Worm (Caenorhabditis elegans) whole organism, L1 larva: Measurements from ENCODE around the gene B0496.6.
A peak's percentile ranks its signal among the peaks of the same experiment; 100 is the strongest.

Experiments
- C04F5.9 ChIP-seq: sonication (generic microtip); optimal IDR thresholded peaks from 2 replicates; lab custom pipeline; 2016; ENCODE audit warnings: missing genetic modification characterization, missing compliant biosample characterization
- C16A3.4 ChIP-seq: fragments of 150-350 bp; optimal IDR thresholded peaks from 2 replicates; lab custom pipeline; 2014; ENCODE audit warnings: missing biosample characterization, missing genetic modification characterization
- C34B4.2 ChIP-seq: sonication (generic microtip); optimal IDR thresholded peaks from 2 replicates; lab custom pipeline; 2017; ENCODE audit warnings: mild to moderate bottlenecking, missing genetic modification characterization, missing compliant biosample characterization
- F16B12.6 ChIP-seq: fragments of 150-350 bp; optimal IDR thresholded peaks from 2 replicates; lab custom pipeline; 2014; ENCODE audit warnings: missing biosample characterization, missing genetic modification characterization
- Y116A8C.19 ChIP-seq: sonication (generic microtip); optimal IDR thresholded peaks from 2 replicates; lab custom pipeline; 2016; ENCODE audit warnings: missing compliant biosample characterization, missing genetic modification characterization, borderline replicate concordance
- blmp-1 ChIP-seq: fragments of 150-350 bp; optimal IDR thresholded peaks from 2 replicates; lab custom pipeline; 2014; ENCODE audit warnings: missing biosample characterization, missing genetic modification characterization
- ceh-8 ChIP-seq: fragments of 200-800 bp; sonication (Bioruptor generic); optimal IDR thresholded peaks from 2 replicates; lab custom pipeline; 2018; ENCODE audit warnings: mild to moderate bottlenecking, missing genetic modification characterization, moderate library complexity, missing compliant biosample characterization
- dpl-1 ChIP-seq, 3 experiments: fragments of 150-350 bp in 2 of 3; sonication (generic microtip) in 1 of 3; optimal IDR thresholded peaks; 2 replicates each; lab custom pipeline; 2014 to 2017; ENCODE audit warnings: missing biosample characterization in 3 of 3, missing genetic modification characterization in 3 of 3, missing genetic modification reagents in 3 of 3
- dsc-1 ChIP-seq: sonication (generic microtip); optimal IDR thresholded peaks from 2 replicates; lab custom pipeline; 2016; ENCODE audit warnings: mild to moderate bottlenecking, missing genetic modification characterization, missing compliant biosample characterization
- efl-1 ChIP-seq, 4 experiments: fragments of 150-350 bp; optimal IDR thresholded peaks in 3 of 4; peaks in 1 of 4; 1 replicate in 1 of 4; 2 replicates in 3 of 4; lab custom pipeline; 2014; ENCODE audit warnings: missing biosample characterization in 2 of 4, missing genetic modification characterization in 2 of 4, missing genetic modification reagents in 2 of 4
- efl-3 ChIP-seq: fragments of 200-800 bp; sonication (Bioruptor generic); optimal IDR thresholded peaks from 2 replicates; lab custom pipeline; 2018; ENCODE audit warnings: mild to moderate bottlenecking, missing genetic modification characterization, missing compliant biosample characterization
- egl-13 ChIP-seq: sonication (generic microtip); optimal IDR thresholded peaks from 2 replicates; lab custom pipeline; 2016; ENCODE audit warnings: missing genotype, missing genetic modification reagents, missing genetic modification characterization, missing compliant biosample characterization
- egl-27 ChIP-seq, 2 experiments: fragments of 150-350 bp in 1 of 2; sonication (generic microtip); optimal IDR thresholded peaks; 3 replicates each; lab custom pipeline; 2017 to 2018; ENCODE audit warnings: missing biosample characterization in 2 of 2, missing genetic modification characterization in 2 of 2, missing genetic modification reagents in 2 of 2
- elt-2 ChIP-seq: sonication (generic microtip); optimal IDR thresholded peaks from 2 replicates; lab custom pipeline; 2016; ENCODE audit warnings: missing genetic modification characterization, mild to moderate bottlenecking, inconsistent platforms, missing compliant biosample characterization, missing genetic modification reagents
- fkh-10 ChIP-seq: sonication (generic microtip); optimal IDR thresholded peaks from 2 replicates; lab custom pipeline; 2017; ENCODE audit warnings: missing biosample characterization, missing genetic modification reagents, missing genetic modification characterization
- fkh-8 ChIP-seq: sonication (generic microtip); optimal IDR thresholded peaks from 2 replicates; lab custom pipeline; 2016; ENCODE audit warnings: mild to moderate bottlenecking, missing genetic modification characterization, missing compliant biosample characterization
- grh-1 ChIP-seq: fragments of 200-800 bp; sonication (Bioruptor generic); IDR thresholded peaks from 2 replicates; pipeline ENCODE4 v1.3.6; 2022; ENCODE audit warnings: missing genetic modification reagents, missing genetic modification characterization, missing compliant biosample characterization
- irx-1 ChIP-seq: sonication (generic microtip); optimal IDR thresholded peaks from 2 replicates; lab custom pipeline; 2016; ENCODE audit warnings: missing genetic modification characterization, missing compliant biosample characterization
- jun-1 ChIP-seq: fragments of 150-350 bp; optimal IDR thresholded peaks from 2 replicates; lab custom pipeline; 2014; ENCODE audit warnings: missing biosample characterization, missing genetic modification reagents, missing genetic modification characterization
- lin-13 ChIP-seq: fragments of 150-350 bp; optimal IDR thresholded peaks from 2 replicates; lab custom pipeline; 2014; ENCODE audit warnings: missing biosample characterization, missing genetic modification reagents, missing genetic modification characterization
- nhr-11 ChIP-seq: fragments of 150-350 bp; optimal IDR thresholded peaks from 2 replicates; lab custom pipeline; 2014; ENCODE audit warnings: missing biosample characterization, missing genetic modification characterization
- nhr-20 ChIP-seq: sonication (generic microtip); optimal IDR thresholded peaks from 2 replicates; lab custom pipeline; 2016; ENCODE audit warnings: mild to moderate bottlenecking, missing genetic modification characterization, missing compliant biosample characterization
- nhr-76 ChIP-seq: sonication (generic microtip); optimal IDR thresholded peaks from 2 replicates; lab custom pipeline; 2017; ENCODE audit warnings: missing biosample characterization, missing genetic modification characterization
- nhr-84 ChIP-seq: sonication (generic microtip); optimal IDR thresholded peaks from 2 replicates; lab custom pipeline; 2017; ENCODE audit warnings: missing biosample characterization, missing genetic modification characterization
- rnt-1 ChIP-seq: sonication (generic microtip); optimal IDR thresholded peaks from 2 replicates; lab custom pipeline; 2016; ENCODE audit warnings: mild to moderate bottlenecking, missing genetic modification characterization, moderate library complexity, missing compliant biosample characterization
- sox-4 ChIP-seq: sonication (generic microtip); optimal IDR thresholded peaks from 2 replicates; lab custom pipeline; 2016; ENCODE audit warnings: missing genetic modification characterization, missing compliant biosample characterization
- tbx-2 ChIP-seq: sonication (generic microtip); optimal IDR thresholded peaks from 2 replicates; lab custom pipeline; 2016; ENCODE audit warnings: missing genetic modification characterization, missing compliant biosample characterization
- zag-1 ChIP-seq: fragments of 150-350 bp; optimal IDR thresholded peaks from 2 replicates; lab custom pipeline; 2014; ENCODE audit warnings: missing biosample characterization, missing genetic modification characterization
- zip-4 ChIP-seq: fragments of 200-800 bp; sonication (Bioruptor generic); optimal IDR thresholded peaks from 2 replicates; lab custom pipeline; 2018; ENCODE audit warnings: mild to moderate bottlenecking, missing genetic modification characterization, moderate library complexity, missing compliant biosample characterization

The B0496.6 gene

DNA sequence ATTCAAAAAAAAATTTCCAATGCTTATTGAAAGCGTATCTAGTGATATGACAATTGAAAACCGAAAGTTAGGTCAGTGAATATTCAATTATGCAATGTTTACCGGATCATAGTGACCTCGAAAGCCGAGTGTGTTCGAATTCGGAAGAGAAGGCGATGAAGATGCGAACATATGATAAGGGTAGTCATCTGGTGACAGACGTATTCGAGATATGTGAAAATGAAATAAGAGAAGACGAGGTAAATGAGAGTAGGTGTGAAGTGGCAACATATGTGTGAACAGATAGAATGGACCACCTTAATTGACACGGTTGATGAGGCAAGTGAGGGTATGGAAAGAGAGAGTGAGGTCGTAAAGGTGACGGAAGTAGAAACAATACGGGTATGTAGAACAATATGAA lies 36.0 kb downstream of the B0496.6 start:
- no peak for TF ChIP-seq nhr-76 (tag; lab: Kevin White, UChicago)
- peak; percentile 60 for TF ChIP-seq blmp-1 (tag; lab: Kevin White, UChicago)
- TF ChIP-seq sox-4 (tag; lab: Kevin White, UChicago): no peak

DNA sequence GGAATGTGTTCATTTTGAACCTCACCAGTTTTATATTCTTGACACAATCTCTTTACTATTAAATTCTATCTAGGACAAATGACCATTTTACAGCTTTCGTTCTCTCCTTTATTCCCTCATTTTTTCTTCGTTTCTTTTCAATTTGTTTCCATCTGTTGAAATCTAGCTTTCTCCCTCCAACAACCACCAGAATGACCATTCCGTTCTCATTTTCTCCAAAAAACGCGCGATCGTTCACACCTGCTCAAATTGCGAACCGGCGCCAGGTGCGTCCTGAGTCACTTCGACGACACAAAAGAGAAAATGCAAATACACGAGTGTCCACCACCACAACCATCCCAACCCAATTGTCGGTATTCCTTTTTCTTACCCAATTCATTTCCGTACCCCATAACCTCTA lies 37.3 kb downstream of the B0496.6 start, which contains the start of gene F13B6.1:
TSS of gene F13B6.1 (plus strand) at position 301 of the 400 bp plus-strand sequence.
- no peak for TF ChIP-seq rnt-1 (tag; lab: Kevin White, UChicago)
- no peak for TF ChIP-seq Y116A8C.19 (tag; lab: Kevin White, UChicago)
- TF ChIP-seq egl-27 (tag; optimal IDR thresholded peaks at IDR 0.05; lab: Kevin White, UChicago): no peak
- no peak for TF ChIP-seq lin-13 (GFP tag; lab: Kevin White, UChicago)

DNA sequence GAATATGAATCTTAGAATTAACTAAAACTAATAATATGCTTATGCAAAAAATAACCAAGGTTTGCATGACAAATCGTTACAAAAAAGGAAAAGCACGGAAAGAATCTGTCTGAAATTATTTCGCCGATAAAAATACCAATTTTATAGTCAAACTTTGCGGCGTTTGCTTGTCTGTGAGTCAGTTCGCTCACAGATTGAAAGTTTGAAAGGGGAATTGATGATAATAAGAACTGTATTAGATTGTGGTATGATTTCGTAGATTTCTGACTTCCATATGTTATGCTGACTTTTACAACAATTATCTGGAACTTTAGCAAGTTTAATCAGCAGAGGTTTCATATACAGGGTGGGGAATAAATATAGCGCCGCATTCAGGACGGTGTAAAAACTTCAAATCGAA lies 41.3 kb downstream of the B0496.6 start, which contains the start of gene F13B6.2:
TSS of gene F13B6.2 (minus strand) at position 101 of the 400 bp plus-strand sequence.
- TF ChIP-seq jun-1 (tag; lab: Kevin White, UChicago): no peak

DNA sequence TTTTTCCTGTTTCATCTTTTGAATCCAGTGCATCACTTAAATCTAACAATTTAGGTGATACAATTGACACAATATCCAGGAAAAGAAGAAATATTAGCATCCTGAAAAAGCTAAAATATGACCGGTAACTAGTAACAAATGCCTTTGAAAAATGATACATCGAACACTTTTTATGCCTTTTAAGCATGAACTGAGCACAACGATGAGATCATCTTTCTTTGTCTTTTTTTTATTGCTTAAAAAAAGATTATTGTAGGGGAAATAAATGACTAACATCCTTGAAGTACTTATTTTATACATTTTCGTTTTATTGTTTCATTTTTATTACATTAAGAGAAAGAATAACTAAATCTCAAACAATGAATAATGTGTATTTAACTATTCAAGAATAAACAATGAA lies 46.9 kb downstream of the B0496.6 start, which contains the start of gene F13B6.3:
TSS of gene F13B6.3 (minus strand) at position 101 of the 400 bp plus-strand sequence.
- TF ChIP-seq nhr-11 (tag; lab: Kevin White, UChicago) (no peak), zip-4 (no peak), tbx-2 (tag; lab: Kevin White, UChicago) (no peak), dpl-1 (GFP tag; optimal IDR thresholded peaks at IDR 0.05; lab: Kevin White, UChicago) (no peak), rnt-1 (tag; lab: Kevin White, UChicago) (no peak), dsc-1 (tag; lab: Kevin White, UChicago) (no peak), efl-3 (GFP tag; lab: Kevin White, UChicago) (no peak), jun-1 (tag; lab: Kevin White, UChicago) (no peak)

DNA sequence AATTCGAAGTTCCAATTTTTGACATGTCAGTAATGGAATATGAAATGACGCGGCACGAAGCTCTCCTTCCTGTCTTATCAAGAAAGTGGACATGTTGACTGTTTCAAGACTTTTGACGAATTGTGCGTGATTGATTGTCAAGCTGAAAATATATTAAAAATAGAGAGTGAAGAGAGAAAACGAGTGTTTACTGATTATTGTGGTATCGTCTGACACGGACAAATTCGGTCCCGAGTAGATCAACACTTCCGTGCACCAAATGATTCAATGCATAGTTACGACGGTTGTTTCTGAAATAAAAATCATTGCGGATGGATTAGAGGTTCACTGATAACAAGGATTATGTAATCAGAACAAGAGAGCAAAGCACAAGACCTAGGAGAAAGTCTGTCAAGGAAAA lies 48.3 kb downstream of the B0496.6 start:
- no peak for TF ChIP-seq nhr-84
- TF ChIP-seq efl-1 (optimal IDR thresholded peaks at IDR 0.05; lab: Kevin White, UChicago): no peak
- TF ChIP-seq efl-1 (GFP tag; optimal IDR thresholded peaks at IDR 0.05 in 1 of 2; lab: Kevin White, UChicago): peak in 1 of 2 experiments; percentile 33
- no peak for TF ChIP-seq C04F5.9 (tag; lab: Kevin White, UChicago)
- TF ChIP-seq irx-1 (tag; lab: Kevin White, UChicago): no peak
- no peak for TF ChIP-seq grh-1 (GFP tag; lab: Robert Waterston, UW)
- TF ChIP-seq elt-2: peak; percentile 46
- TF ChIP-seq F16B12.6 (tag; lab: Kevin White, UChicago): no peak
- no peak for TF ChIP-seq rnt-1 (tag; lab: Kevin White, UChicago)
- peak; percentile 55 for TF ChIP-seq jun-1 (tag; lab: Kevin White, UChicago)
- TF ChIP-seq zag-1 (tag; lab: Kevin White, UChicago): no peak
- TF ChIP-seq zip-4: no peak

DNA sequence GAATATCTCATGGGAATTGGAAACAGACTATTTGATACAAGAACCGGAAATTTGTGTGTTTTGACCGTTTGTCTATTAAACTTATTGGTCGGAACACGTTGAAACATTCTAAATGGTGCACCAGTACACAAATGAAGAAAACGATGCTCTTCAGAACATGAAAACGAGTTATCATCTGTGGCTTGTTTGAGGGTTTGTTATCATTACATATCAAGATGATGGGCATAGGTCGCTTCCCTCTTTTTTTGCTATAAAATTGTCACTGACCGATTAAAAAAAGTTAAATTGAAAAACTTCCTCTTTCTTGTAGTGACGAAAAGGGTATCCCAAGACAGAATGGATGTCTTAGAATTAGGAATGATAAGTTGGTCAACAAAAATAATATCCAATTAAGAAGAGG lies 49.7 kb downstream of the B0496.6 start:
- no peak for TF ChIP-seq C04F5.9 (tag; lab: Kevin White, UChicago)
- no peak for TF ChIP-seq egl-13 (tag; lab: Kevin White, UChicago)
- no peak for TF ChIP-seq C34B4.2
- no peak for TF ChIP-seq fkh-8
- TF ChIP-seq jun-1 (tag; lab: Kevin White, UChicago): no peak
- no peak for TF ChIP-seq ceh-8 (GFP tag; lab: Kevin White, UChicago)
- TF ChIP-seq grh-1 (GFP tag; lab: Robert Waterston, UW): no peak
- TF ChIP-seq nhr-84: no peak
- TF ChIP-seq fkh-10 (GFP tag; lab: Kevin White, UChicago): no peak
- no peak for TF ChIP-seq irx-1 (tag; lab: Kevin White, UChicago)
- TF ChIP-seq nhr-20: no peak
- TF ChIP-seq rnt-1 (tag; lab: Kevin White, UChicago): no peak
- no peak for TF ChIP-seq C16A3.4 (tag; lab: Kevin White, UChicago)
